Worm (Caenorhabditis elegans) whole organism, mixed stage, embryonic: ENCODE measurements around the gene twk-7.

Experiments used
- elt-3 ChIP-seq: fragments of 150-350 bp; optimal IDR thresholded peaks from 2 replicates; lab custom pipeline; 2014; ENCODE audit warnings: missing biosample characterization, missing genetic modification characterization
- hlh-1 ChIP-seq: fragments of 150-350 bp; optimal IDR thresholded peaks from 2 replicates; lab custom pipeline; 2014; ENCODE audit warnings: missing biosample characterization, missing genetic modification reagents, missing genetic modification characterization
- lin-13 ChIP-seq: fragments of 150-350 bp; optimal IDR thresholded peaks from 2 replicates; lab custom pipeline; 2014; ENCODE audit warnings: missing biosample characterization, missing genetic modification characterization
- nhr-12 ChIP-seq: fragments of 150-350 bp; optimal IDR thresholded peaks from 2 replicates; lab custom pipeline; 2014; ENCODE audit warnings: missing biosample characterization, missing genetic modification characterization
- nhr-2 ChIP-seq: fragments of 150-350 bp; optimal IDR thresholded peaks from 2 replicates; lab custom pipeline; 2014; ENCODE audit warnings: missing biosample characterization, missing genetic modification characterization
- nhr-237 ChIP-seq: fragments of 150-350 bp; optimal IDR thresholded peaks from 2 replicates; lab custom pipeline; 2014; ENCODE audit warnings: missing biosample characterization, missing genetic modification characterization
- snpc-4 ChIP-seq: fragments of 150-350 bp; optimal IDR thresholded peaks from 2 replicates; lab custom pipeline; 2014; ENCODE audit warnings: missing biosample characterization, missing genetic modification characterization
- unc-120 ChIP-seq: sonication (generic microtip); optimal IDR thresholded peaks from 2 replicates; lab custom pipeline; 2017; ENCODE audit warnings: missing genetic modification characterization, missing compliant biosample characterization; ENCODE audit not compliant: poor library complexity, severe bottlenecking
- ztf-11 ChIP-seq: fragments of 150-350 bp; optimal IDR thresholded peaks from 2 replicates; lab custom pipeline; 2014; ENCODE audit warnings: missing biosample characterization, missing genetic modification characterization

- TF ChIP-seq snpc-4 (no peak), lin-13 (tag; lab: Kevin White, UChicago) (no peak), nhr-237 (tag; lab: Kevin White, UChicago) (no peak), elt-3 (tag; lab: Kevin White, UChicago) (no peak), nhr-12 (no peak), hlh-1 (peak; percentile 63), unc-120 (tag; lab: Kevin White, UChicago) (no peak), ztf-11 (tag; lab: Kevin White, UChicago) (no peak), nhr-2 (no peak)
Measured at ce11 chrIII:8636803-8637202, 6.7 kb downstream of the twk-7 start.
